Fruit fly (Drosophila melanogaster) whole organism: ENCODE results near the gene CG11095.

Experiments used
- CG8478 ChIP-seq: fragments of >200 bp; optimal IDR thresholded peaks from 2 replicates; lab custom pipeline; 2018; ENCODE audit warnings: inconsistent platforms
- Dll ChIP-seq: fragments of >200 bp; optimal IDR thresholded peaks from 2 replicates; lab custom pipeline; 2017
- EcR ChIP-seq, 2 experiments: fragments of >200 bp; optimal IDR thresholded peaks; 2 replicates each; lab custom pipeline; 2017; ENCODE audit warnings: missing biosample characterization in 2 of 2, missing genetic modification characterization in 2 of 2, missing genetic modification reagents in 2 of 2
- pan ChIP-seq: fragments of >200 bp; optimal IDR thresholded peaks from 2 replicates; lab custom pipeline; 2017
- psq ChIP-seq: fragments of >200 bp; optimal IDR thresholded peaks from 2 replicates; lab custom pipeline; 2017
- usp ChIP-seq: fragments of >200 bp; optimal IDR thresholded peaks from 2 replicates; lab custom pipeline; 2017; ENCODE audit warnings: missing biosample characterization, missing genetic modification characterization, mixed read lengths

DNA sequence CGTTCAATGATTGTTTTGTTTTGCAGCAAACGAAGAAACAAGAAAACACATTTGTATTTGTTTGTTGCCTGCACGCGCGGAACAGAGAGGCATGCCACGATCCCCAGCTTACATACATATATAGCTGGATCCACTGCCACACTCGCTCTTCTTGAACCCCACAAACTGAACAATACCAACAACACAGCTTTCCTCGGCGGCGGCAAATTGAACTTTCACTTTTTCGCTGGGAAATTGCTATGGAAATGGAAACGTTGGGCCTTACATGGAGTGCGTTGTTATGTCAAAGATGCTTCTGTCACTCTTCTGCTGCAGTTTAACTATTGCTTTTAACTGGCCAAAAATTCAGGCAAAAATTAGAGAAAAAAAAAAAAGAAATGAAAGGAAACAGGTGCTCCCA lies 8.2 kb downstream of the CG11095 start:
- no peak for TF ChIP-seq CG8478
- TF ChIP-seq psq (lab: Kevin White, UChicago), result no peak
- no peak for TF ChIP-seq pan (lab: Kevin White, UChicago)
- no peak for TF ChIP-seq usp (GFP tag; lab: Kevin White, UChicago)
- TF ChIP-seq EcR (GFP tag; optimal IDR thresholded peaks at IDR 0.05; lab: Kevin White, UChicago), result no peak
- TF ChIP-seq Dll (lab: Kevin White, UChicago), result no peak
